Fruit fly (Drosophila melanogaster) whole organism, embryonic: ENCODE measurements around the gene Nepl7.

Experiments
- Aef1 ChIP-seq: fragments of 200-800 bp; sonication (Bioruptor generic); IDR thresholded peaks from 3 replicates; pipeline ENCODE4 v1.3.6; 2022; ENCODE audit warnings: missing biosample characterization, missing genetic modification characterization
- CG10654 ChIP-seq: fragments of 200-800 bp; sonication (Bioruptor generic); optimal IDR thresholded peaks from 2 replicates; lab custom pipeline; 2016; ENCODE audit warnings: missing biosample characterization, missing genetic modification characterization
- CG10959 ChIP-seq: fragments of 200-800 bp; sonication (Bioruptor generic); IDR thresholded peaks from 2 replicates; pipeline ENCODE4 v1.3.6; 2022; ENCODE audit warnings: missing biosample characterization, missing genetic modification characterization
- CG1529 ChIP-seq: fragments of 200-800 bp; sonication (Bioruptor generic); optimal IDR thresholded peaks from 3 replicates; lab custom pipeline; 2018; ENCODE audit warnings: missing biosample characterization, missing genetic modification characterization
- CG16813 ChIP-seq: fragments of 200-800 bp; sonication (Bioruptor generic); IDR thresholded peaks from 3 replicates; pipeline ENCODE4 v1.3.6; 2022; ENCODE audit warnings: missing biosample characterization, missing genetic modification characterization; ENCODE audit not compliant: partially characterized antibody
- CG17612 ChIP-seq: fragments of 200-800 bp; sonication (Bioruptor generic); IDR thresholded peaks from 2 replicates; pipeline ENCODE4 v1.3.6; 2022; ENCODE audit warnings: missing biosample characterization, missing genetic modification characterization
- CG31365 ChIP-seq: fragments of 200-800 bp; sonication (Bioruptor generic); optimal IDR thresholded peaks from 2 replicates; lab custom pipeline; 2018; ENCODE audit warnings: missing biosample characterization, mild to moderate bottlenecking, missing genetic modification characterization
- CG31388 ChIP-seq: fragments of 200-800 bp; sonication (Bioruptor generic); optimal IDR thresholded peaks from 2 replicates; lab custom pipeline; 2016; ENCODE audit warnings: missing biosample characterization, missing genetic modification characterization
- CG3163 ChIP-seq: fragments of 200-800 bp; sonication (Bioruptor generic); optimal IDR thresholded peaks from 3 replicates; lab custom pipeline; 2016; ENCODE audit warnings: missing biosample characterization, missing genetic modification characterization
- CG3281 ChIP-seq: fragments of 200-800 bp; sonication (Bioruptor generic); optimal IDR thresholded peaks from 3 replicates; lab custom pipeline; 2017; ENCODE audit warnings: missing biosample characterization, mild to moderate bottlenecking, missing genetic modification characterization
- CG4707 ChIP-seq: fragments of 200-800 bp; sonication (Bioruptor generic); optimal IDR thresholded peaks from 2 replicates; lab custom pipeline; 2018; ENCODE audit warnings: missing biosample characterization, mild to moderate bottlenecking, missing genetic modification characterization, moderate library complexity
- CG6272 ChIP-seq: fragments of 200-800 bp; sonication (Bioruptor generic); IDR thresholded peaks from 2 replicates; pipeline ENCODE4 v1.3.6; 2022; ENCODE audit warnings: missing biosample characterization, missing genetic modification characterization
- CG6765 ChIP-seq: fragments of 200-800 bp; sonication (Bioruptor generic); optimal IDR thresholded peaks from 3 replicates; lab custom pipeline; 2017; ENCODE audit warnings: missing biosample characterization, mild to moderate bottlenecking, missing genetic modification characterization
- CG6813 ChIP-seq: fragments of 200-800 bp; sonication (Bioruptor generic); optimal IDR thresholded peaks from 2 replicates; lab custom pipeline; 2017; ENCODE audit warnings: missing biosample characterization, missing genetic modification characterization, mild to moderate bottlenecking, moderate library complexity, missing genetic modification reagents
- CG9215 ChIP-seq: fragments of 200-800 bp; sonication (Bioruptor generic); IDR thresholded peaks from 2 replicates; pipeline ENCODE4 v1.3.6; 2022; ENCODE audit warnings: missing biosample characterization, missing genetic modification characterization
- CG9797 ChIP-seq: fragments of 200-800 bp; sonication (Bioruptor generic); optimal IDR thresholded peaks from 3 replicates; lab custom pipeline; 2018; ENCODE audit warnings: missing biosample characterization, mild to moderate bottlenecking, missing genetic modification characterization
- CG9876 ChIP-seq: fragments of 200-800 bp; sonication (Bioruptor generic); optimal IDR thresholded peaks from 2 replicates; lab custom pipeline; 2016; ENCODE audit warnings: missing biosample characterization, missing genetic modification characterization
- CG9932 ChIP-seq: fragments of 200-800 bp; sonication (Bioruptor generic); IDR thresholded peaks from 2 replicates; pipeline ENCODE4 v1.3.6; 2022; ENCODE audit warnings: missing biosample characterization, missing genetic modification characterization
- CHES-1-like ChIP-seq: fragments of 200-800 bp; sonication (Bioruptor generic); optimal IDR thresholded peaks from 2 replicates; lab custom pipeline; 2016; ENCODE audit warnings: missing biosample characterization, missing genetic modification characterization
- Camta ChIP-seq: fragments of 200-800 bp; sonication (Bioruptor generic); optimal IDR thresholded peaks from 2 replicates; lab custom pipeline; 2016; ENCODE audit warnings: missing biosample characterization, missing genetic modification characterization
- CkIIα-i1 ChIP-seq: fragments of 200-800 bp; sonication (Bioruptor generic); IDR thresholded peaks from 2 replicates; pipeline ENCODE4 v1.3.6; 2022; ENCODE audit warnings: missing biosample characterization, missing genetic modification characterization
- CoRest ChIP-seq: fragments of 200-800 bp; sonication (Bioruptor generic); optimal IDR thresholded peaks from 3 replicates; lab custom pipeline; 2018; ENCODE audit warnings: missing biosample characterization, mild to moderate bottlenecking, missing genetic modification characterization, moderate library complexity
- Ets97D ChIP-seq: fragments of 200-800 bp; sonication (Bioruptor generic); optimal IDR thresholded peaks from 3 replicates; lab custom pipeline; 2016; ENCODE audit warnings: missing biosample characterization, missing genetic modification characterization
- HLHmδ ChIP-seq: fragments of 200-800 bp; sonication (Bioruptor generic); optimal IDR thresholded peaks from 2 replicates; lab custom pipeline; 2018; ENCODE audit warnings: missing biosample characterization, mild to moderate bottlenecking, missing genetic modification characterization, moderate library complexity
- Hr51 ChIP-seq, 2 experiments: fragments of 200-800 bp; sonication (Bioruptor generic); optimal IDR thresholded peaks; 2 replicates in 1 of 2; 3 replicates in 1 of 2; lab custom pipeline; 2016 to 2018; ENCODE audit warnings: missing biosample characterization in 2 of 2, missing genetic modification characterization in 2 of 2, mild to moderate bottlenecking in 1 of 2, moderate library complexity in 1 of 2
- MESR4 ChIP-seq: fragments of 200-800 bp; sonication (Bioruptor generic); optimal IDR thresholded peaks from 2 replicates; lab custom pipeline; 2018; ENCODE audit warnings: missing biosample characterization, mild to moderate bottlenecking, missing genetic modification characterization, moderate library complexity
- Meics ChIP-seq: fragments of 200-800 bp; sonication (Bioruptor generic); optimal IDR thresholded peaks from 2 replicates; lab custom pipeline; 2017; ENCODE audit warnings: missing biosample characterization, mild to moderate bottlenecking, missing genetic modification characterization
- Oaz ChIP-seq: fragments of 200-800 bp; sonication (Bioruptor generic); IDR thresholded peaks from 2 replicates; pipeline ENCODE4 v1.3.6; 2022; ENCODE audit warnings: missing biosample characterization, missing genetic modification characterization
- Opbp ChIP-seq: fragments of 200-800 bp; sonication (Bioruptor generic); IDR thresholded peaks from 3 replicates; pipeline ENCODE4 v1.3.6; 2022; ENCODE audit warnings: missing biosample characterization, missing genetic modification characterization; ENCODE audit not compliant: partially characterized antibody
- Pdp1 ChIP-seq, 2 experiments: fragments of 200-800 bp; sonication (Bioruptor generic); optimal IDR thresholded peaks; 3 replicates each; lab custom pipeline; 2016; ENCODE audit warnings: missing biosample characterization in 2 of 2, missing genetic modification characterization in 2 of 2, mild to moderate bottlenecking in 1 of 2, moderate library complexity in 1 of 2
- Sry-β ChIP-seq: fragments of 200-800 bp; sonication (Bioruptor generic); optimal IDR thresholded peaks from 2 replicates; lab custom pipeline; 2018; ENCODE audit warnings: missing biosample characterization, mild to moderate bottlenecking, missing genetic modification characterization, moderate library complexity
- Usf ChIP-seq: fragments of 200-800 bp; sonication (Bioruptor generic); optimal IDR thresholded peaks from 2 replicates; lab custom pipeline; 2017; ENCODE audit warnings: missing genotype, missing biosample characterization, missing genetic modification characterization
- ase ChIP-seq: fragments of 200-800 bp; sonication (Bioruptor generic); IDR thresholded peaks from 3 replicates; pipeline ENCODE4 v1.3.6; 2022; ENCODE audit warnings: missing biosample characterization, missing genetic modification characterization
- ash1 ChIP-seq: fragments of 200-800 bp; sonication (Bioruptor generic); optimal IDR thresholded peaks from 2 replicates; lab custom pipeline; 2018; ENCODE audit warnings: missing biosample characterization, mild to moderate bottlenecking, missing genetic modification characterization
- chn ChIP-seq: fragments of 200-800 bp; sonication (Bioruptor generic); optimal IDR thresholded peaks from 2 replicates; lab custom pipeline; 2016; ENCODE audit warnings: missing biosample characterization, missing genetic modification characterization
- gcm ChIP-seq: fragments of 200-800 bp; sonication (Bioruptor generic); optimal IDR thresholded peaks from 2 replicates; lab custom pipeline; 2019; ENCODE audit warnings: missing biosample characterization, mild to moderate bottlenecking, missing genetic modification characterization, moderate library complexity
- h ChIP-seq: fragments of >200 bp; optimal IDR thresholded peaks from 2 replicates; lab custom pipeline; 2017
- her ChIP-seq: fragments of 200-800 bp; sonication (Bioruptor generic); optimal IDR thresholded peaks from 2 replicates; lab custom pipeline; 2016; ENCODE audit warnings: missing biosample characterization, missing genetic modification characterization
- knrl ChIP-seq: fragments of 200-800 bp; sonication (Bioruptor generic); IDR thresholded peaks from 3 replicates; pipeline ENCODE4 v1.3.6; 2022; ENCODE audit warnings: missing biosample characterization, missing genetic modification characterization; ENCODE audit not compliant: partially characterized antibody
- lov ChIP-seq, 2 experiments: fragments of 200-800 bp in 1 of 2; fragments of >200 bp in 1 of 2; sonication (Bioruptor generic) in 1 of 2; IDR thresholded peaks in 1 of 2; optimal IDR thresholded peaks in 1 of 2; 2 replicates in 1 of 2; 3 replicates in 1 of 2; pipeline versions ENCODE4 v1.3.6 to Lab custom; 2017 to 2022; ENCODE audit warnings: missing biosample characterization in 1 of 2, missing genetic modification characterization in 1 of 2
- luna ChIP-seq: fragments of 200-800 bp; sonication (Bioruptor generic); optimal IDR thresholded peaks from 2 replicates; lab custom pipeline; 2016; ENCODE audit warnings: missing biosample characterization, missing genetic modification characterization
- mld ChIP-seq: fragments of 200-800 bp; sonication (Bioruptor generic); IDR thresholded peaks from 3 replicates; pipeline ENCODE4 v1.3.6; 2022; ENCODE audit warnings: missing biosample characterization, missing genetic modification characterization; ENCODE audit not compliant: partially characterized antibody
- p53 ChIP-seq: fragments of 200-800 bp; sonication (Bioruptor generic); optimal IDR thresholded peaks from 2 replicates; lab custom pipeline; 2016; ENCODE audit warnings: missing biosample characterization, missing genetic modification characterization
- rib ChIP-seq: fragments of 200-800 bp; sonication (Bioruptor generic); IDR thresholded peaks from 2 replicates; pipeline ENCODE4 v1.3.6; 2022; ENCODE audit warnings: missing biosample characterization, missing genetic modification characterization
- ro ChIP-seq: fragments of 200-800 bp; sonication (Bioruptor generic); IDR thresholded peaks from 2 replicates; pipeline ENCODE4 v1.3.6; 2022; ENCODE audit warnings: missing biosample characterization, missing genetic modification characterization
- sens ChIP-seq: fragments of 200-800 bp; sonication (Bioruptor generic); peaks from one replicate; lab custom pipeline; 2016; ENCODE audit warnings: missing biosample characterization, missing genetic modification characterization
- sens-2 ChIP-seq: fragments of 200-800 bp; sonication (Bioruptor generic); IDR thresholded peaks from 2 replicates; pipeline ENCODE4 v1.3.6; 2022; ENCODE audit warnings: missing biosample characterization, missing genetic modification characterization
- sr ChIP-seq: fragments of 200-800 bp; sonication (Bioruptor generic); IDR thresholded peaks from 3 replicates; pipeline ENCODE4 v1.3.6; 2022; ENCODE audit warnings: missing biosample characterization, missing genetic modification characterization
- tgo ChIP-seq: fragments of 200-800 bp; sonication (Bioruptor generic); IDR thresholded peaks from 3 replicates; pipeline ENCODE4 v1.3.6; 2022; ENCODE audit warnings: missing biosample characterization, missing genetic modification characterization
- vvl ChIP-seq: fragments of 200-800 bp; sonication (Bioruptor generic); IDR thresholded peaks from 2 replicates; pipeline ENCODE4 v1.3.6; 2022; ENCODE audit warnings: missing biosample characterization, missing genetic modification characterization

Gene Nepl7

dm6 chr2L:12704418-12704920, 35.0 kb upstream of the Nepl7 start, which contains the start of the genes CG5776 and spict (continued):
- TF ChIP-seq CG10654 (GFP tag; lab: Kevin White, UChicago): peak; percentile 18
- no peak for TF ChIP-seq p53 (GFP tag; lab: Kevin White, UChicago)
- no peak for TF ChIP-seq lov (optimal IDR thresholded peaks at IDR 0.05; lab: Kevin White, UChicago)
- TF ChIP-seq lov (GFP tag; IDR thresholded peaks at IDR 0.05; lab: Robert Waterston, UW): no peak
- peak; percentile 45 to 82 for TF ChIP-seq Hr51 (GFP tag; optimal IDR thresholded peaks at IDR 0.05; lab: Kevin White, UChicago)
- no peak for TF ChIP-seq CG4707 (GFP tag; lab: Kevin White, UChicago)
- peak; percentile 99 for TF ChIP-seq Sry-β (GFP tag; lab: Kevin White, UChicago)
- TF ChIP-seq CkIIα-i1 (GFP tag; lab: Robert Waterston, UW): no peak
- peak; percentile 62; the same call in 2 of the 3 replicates for TF ChIP-seq ase (GFP tag; lab: Robert Waterston, UW)
- TF ChIP-seq CG6272 (GFP tag; lab: Robert Waterston, UW): peak; percentile 79
- peak; percentile 85 for TF ChIP-seq vvl
- no peak for TF ChIP-seq CG3163 (GFP tag; lab: Kevin White, UChicago)
- TF ChIP-seq CG31388 (GFP tag; lab: Kevin White, UChicago): no peak
- TF ChIP-seq sr (GFP tag; lab: Robert Waterston, UW): no peak
- TF ChIP-seq Opbp (GFP tag; lab: Robert Waterston, UW): no peak
- no peak; the same call in 1 of the 2 replicates for TF ChIP-seq ro
- no peak for TF ChIP-seq Camta (GFP tag; lab: Kevin White, UChicago)
- peak; percentile 12 for TF ChIP-seq CG31365 (tag; lab: Kevin White, UChicago)
- peak; percentile 70 for TF ChIP-seq gcm (GFP tag; lab: Kevin White, UChicago)
- TF ChIP-seq HLHmδ (GFP tag; lab: Kevin White, UChicago): peak; percentile 3
- no peak for TF ChIP-seq her (GFP tag; lab: Kevin White, UChicago)
- peak; percentile 72 for TF ChIP-seq Meics (GFP tag; lab: Kevin White, UChicago)
- TF ChIP-seq CG9876 (GFP tag; lab: Kevin White, UChicago): peak; percentile 12
- TF ChIP-seq mld (GFP tag; lab: Robert Waterston, UW): no peak
- TF ChIP-seq MESR4 (GFP tag; lab: Kevin White, UChicago): peak; percentile 91
- peak; percentile 38 for TF ChIP-seq chn (GFP tag; lab: Kevin White, UChicago)
- peak; percentile 75 for TF ChIP-seq rib
- TF ChIP-seq sens-2 (GFP tag; lab: Robert Waterston, UW): 0 out of 2 replicates have a peak, but pooled peaks have one; percentile 31
- peak; percentile 12 for TF ChIP-seq CG6813
- TF ChIP-seq CG16813 (GFP tag; lab: Robert Waterston, UW): no peak
- TF ChIP-seq Usf (GFP tag; lab: Kevin White, UChicago): peak; percentile 67
- TF ChIP-seq CG6765 (GFP tag; lab: Kevin White, UChicago): no peak
- TF ChIP-seq h: no peak
- TF ChIP-seq Pdp1 (GFP tag; optimal IDR thresholded peaks at IDR 0.05; lab: Kevin White, UChicago): peak; percentile 23 to 32
- TF ChIP-seq Oaz (GFP tag; lab: Robert Waterston, UW): peak; percentile 70; the same call in 1 of the 2 replicates
- peak; percentile 49 for TF ChIP-seq CG10959
- peak; percentile 80 for TF ChIP-seq CG9797
- TF ChIP-seq CHES-1-like: peak; percentile 35
- 0 out of 3 replicates have a peak, but pooled peaks have one; percentile 38 for TF ChIP-seq knrl (GFP tag; lab: Robert Waterston, UW)
- TF ChIP-seq CG3281 (GFP tag; lab: Kevin White, UChicago): peak; percentile 70
- TF ChIP-seq CG9215: peak; percentile 80
- TF ChIP-seq sens (GFP tag; lab: Kevin White, UChicago): peak; percentile 79
- TF ChIP-seq Aef1 (GFP tag; lab: Robert Waterston, UW): peak; percentile 83
- TF ChIP-seq CG9932: peak; percentile 94
- no peak for TF ChIP-seq ash1
- no peak for TF ChIP-seq CG17612 (GFP tag; lab: Robert Waterston, UW)
- no peak for TF ChIP-seq luna
- TF ChIP-seq CoRest (tag; lab: Kevin White, UChicago): peak; percentile 87
- peak; percentile 84 for TF ChIP-seq tgo (GFP tag; lab: Robert Waterston, UW)
- peak; percentile 25 for TF ChIP-seq CG1529 (GFP tag; lab: Kevin White, UChicago)
- TF ChIP-seq Ets97D: peak; percentile 25
